Worm (Caenorhabditis elegans): ENCODE measurements around the gene K12H6.7.

- TF ChIP-seq snpc-4 (tag; optimal IDR thresholded peaks at IDR 0.05) (no peak), nhr-6 (tag; optimal IDR thresholded peaks at IDR 0.05) (no peak), ama-1 (optimal IDR thresholded peaks at IDR 0.05) (no peak), lin-39 (tag; optimal IDR thresholded peaks at IDR 0.05) (no peak), elt-1 (tag; optimal IDR thresholded peaks at IDR 0.05) (no peak), unc-39 (tag; optimal IDR thresholded peaks at IDR 0.05) (no peak), lin-13 (GFP tag; optimal IDR thresholded peaks at IDR 0.05) (no peak), elt-3 (tag; optimal IDR thresholded peaks at IDR 0.05) (no peak), lin-11 (tag; optimal IDR thresholded peaks at IDR 0.05) (no peak), nhr-77 (tag; optimal IDR thresholded peaks at IDR 0.05) (no peak)
Measured at ce11 chrII:2862557-2863035, 25.8 kb upstream of the K12H6.7 start.

Data from whole organism, L2 larva.